Worm (Caenorhabditis elegans) whole organism, L4 larva: Measurements from ENCODE around the gene C05C10.8.

ENCODE experiments used
- D1046.2 ChIP-seq: fragments of 200-800 bp; sonication (Bioruptor generic); IDR thresholded peaks from 2 replicates; pipeline ENCODE4 v1.3.6; 2022; ENCODE audit warnings: missing genetic modification characterization, missing compliant biosample characterization
- F10B5.3 ChIP-seq: sonication (generic microtip); optimal IDR thresholded peaks from 2 replicates; lab custom pipeline; 2016; ENCODE audit warnings: mild to moderate bottlenecking, missing genetic modification characterization, missing compliant biosample characterization
- F26F4.8 ChIP-seq: fragments of 200-800 bp; sonication (Bioruptor generic); conservative IDR thresholded peaks from 2 replicates; pipeline ENCODE4 v1.3.6; 2022; ENCODE audit warnings: missing genetic modification characterization, missing compliant biosample characterization
- Y105C5A.15 ChIP-seq: fragments of 200-800 bp; sonication (Bioruptor generic); IDR thresholded peaks from 2 replicates; pipeline ENCODE4 v1.3.6; 2022; ENCODE audit warnings: missing genetic modification characterization, missing compliant biosample characterization
- Y75B8A.6 ChIP-seq: fragments of 200-800 bp; sonication (Bioruptor generic); IDR thresholded peaks from 2 replicates; pipeline ENCODE4 v1.3.6; 2022; ENCODE audit warnings: missing genetic modification reagents, missing genetic modification characterization, missing compliant biosample characterization
- aha-1 ChIP-seq: fragments of 150-350 bp; peaks from one replicate; lab custom pipeline; 2014; ENCODE audit warnings: missing biosample characterization, missing genetic modification characterization
- ceh-20 ChIP-seq: fragments of 200-800 bp; sonication (Bioruptor generic); IDR thresholded peaks from 2 replicates; pipeline ENCODE4 v1.3.6; 2022; ENCODE audit warnings: missing genetic modification reagents, missing genetic modification characterization, missing compliant biosample characterization
- ceh-32 ChIP-seq: sonication (generic microtip); optimal IDR thresholded peaks from 2 replicates; lab custom pipeline; 2016; ENCODE audit warnings: mild to moderate bottlenecking, missing genetic modification characterization, missing compliant biosample characterization; ENCODE audit not compliant: poor library complexity
- ceh-82 ChIP-seq: sonication (generic microtip); optimal IDR thresholded peaks from 2 replicates; lab custom pipeline; 2017; ENCODE audit warnings: missing biosample characterization, missing genetic modification characterization
- cey-2 ChIP-seq: sonication (generic microtip); optimal IDR thresholded peaks from 3 replicates; lab custom pipeline; 2017; ENCODE audit warnings: missing genetic modification characterization, mild to moderate bottlenecking, missing compliant biosample characterization, antibody characterized with exemption, borderline replicate concordance; ENCODE audit not compliant: insufficient read depth
- daf-16 ChIP-seq, 3 experiments: sonication (generic microtip); optimal IDR thresholded peaks; 2 replicates each; lab custom pipeline; 2016 to 2017; ENCODE audit warnings: missing genetic modification characterization in 3 of 3, missing genetic modification reagents in 3 of 3, mild to moderate bottlenecking in 2 of 3, missing compliant biosample characterization in 2 of 3, missing biosample characterization in 1 of 3, moderate library complexity in 1 of 3
- daf-19 ChIP-seq: fragments of 200-800 bp; sonication (Bioruptor generic); conservative IDR thresholded peaks from 2 replicates; pipeline ENCODE4 v1.3.6; 2022; ENCODE audit warnings: missing genetic modification characterization, missing compliant biosample characterization
- daf-8 ChIP-seq: fragments of 200-800 bp; sonication (Bioruptor generic); IDR thresholded peaks from 2 replicates; pipeline ENCODE4 v1.3.6; 2022; ENCODE audit warnings: missing genetic modification characterization, missing compliant biosample characterization
- dmd-6 ChIP-seq: fragments of 200-800 bp; sonication (Bioruptor generic); IDR thresholded peaks from 2 replicates; pipeline ENCODE4 v1.3.6; 2022; ENCODE audit warnings: missing genetic modification reagents, missing genetic modification characterization, missing compliant biosample characterization
- dmd-9 ChIP-seq: fragments of 200-800 bp; sonication (Bioruptor generic); IDR thresholded peaks from 2 replicates; pipeline ENCODE4 v1.3.6; 2022; ENCODE audit warnings: missing genetic modification reagents, missing genetic modification characterization, missing compliant biosample characterization
- dpl-1 ChIP-seq: fragments of 150-350 bp; optimal IDR thresholded peaks from 2 replicates; lab custom pipeline; 2014; ENCODE audit warnings: missing biosample characterization, missing genetic modification reagents, missing genetic modification characterization
- dve-1 ChIP-seq: sonication (generic microtip); optimal IDR thresholded peaks from 2 replicates; lab custom pipeline; 2017; ENCODE audit warnings: antibody characterized with exemption, mild to moderate bottlenecking, missing genetic modification characterization, missing compliant biosample characterization; ENCODE audit not compliant: insufficient read depth
- egl-43 ChIP-seq: fragments of 200-800 bp; sonication (Bioruptor generic); IDR thresholded peaks from 2 replicates; pipeline ENCODE4 v1.3.6; 2022; ENCODE audit warnings: missing genetic modification reagents, missing genetic modification characterization, missing compliant biosample characterization
- fkh-10 ChIP-seq: fragments of 150-350 bp; optimal IDR thresholded peaks from 2 replicates; lab custom pipeline; 2014; ENCODE audit warnings: missing biosample characterization, missing genetic modification reagents, missing genetic modification characterization
- fos-1 ChIP-seq: fragments of 150-350 bp; optimal IDR thresholded peaks from 2 replicates; lab custom pipeline; 2014; ENCODE audit warnings: missing biosample characterization, missing genetic modification characterization
- gei-8 ChIP-seq: fragments of 200-800 bp; sonication (Bioruptor generic); optimal IDR thresholded peaks from 2 replicates; lab custom pipeline; 2018; ENCODE audit warnings: mild to moderate bottlenecking, missing genetic modification characterization, missing compliant biosample characterization
- hif-1 ChIP-seq, 2 experiments: sonication (generic microtip); optimal IDR thresholded peaks; 2 replicates each; lab custom pipeline; 2016 to 2017; ENCODE audit warnings: missing compliant biosample characterization in 2 of 2, missing genetic modification characterization in 2 of 2, missing genetic modification reagents in 2 of 2, missing genotype in 2 of 2, mild to moderate bottlenecking in 1 of 2
- hlh-11 ChIP-seq: fragments of 200-800 bp; sonication (Bioruptor generic); optimal IDR thresholded peaks from 2 replicates; lab custom pipeline; 2018; ENCODE audit warnings: mild to moderate bottlenecking, missing genetic modification characterization, missing compliant biosample characterization
- hlh-30 ChIP-seq: sonication (generic microtip); optimal IDR thresholded peaks from 2 replicates; lab custom pipeline; 2017; ENCODE audit warnings: antibody characterized with exemption, mild to moderate bottlenecking, missing genetic modification characterization, missing compliant biosample characterization; ENCODE audit not compliant: insufficient read depth
- hmg-1.1 ChIP-seq: fragments of 200-800 bp; sonication (Bioruptor generic); IDR thresholded peaks from 2 replicates; pipeline ENCODE4 v1.3.6; 2022; ENCODE audit warnings: missing genetic modification reagents, missing genetic modification characterization, missing compliant biosample characterization
- lin-1 ChIP-seq: fragments of 200-800 bp; sonication (Bioruptor generic); IDR thresholded peaks from 2 replicates; pipeline ENCODE4 v1.3.6; 2022; ENCODE audit warnings: missing genetic modification reagents, missing genetic modification characterization, missing compliant biosample characterization
- lin-38 ChIP-seq: fragments of 200-800 bp; sonication (Bioruptor generic); IDR thresholded peaks from 2 replicates; pipeline ENCODE4 v1.3.6; 2022; ENCODE audit warnings: missing genetic modification reagents, missing genetic modification characterization, missing compliant biosample characterization
- madf-9 ChIP-seq: fragments of 200-800 bp; sonication (Bioruptor generic); conservative IDR thresholded peaks from 2 replicates; pipeline ENCODE4 v1.3.6; 2022; ENCODE audit warnings: missing genetic modification reagents, missing genetic modification characterization, missing compliant biosample characterization
- mdt-29 ChIP-seq: fragments of 200-800 bp; sonication (Bioruptor generic); IDR thresholded peaks from 2 replicates; pipeline ENCODE4 v1.3.6; 2022; ENCODE audit warnings: missing genetic modification reagents, missing genetic modification characterization, missing compliant biosample characterization
- mep-1 ChIP-seq: fragments of 150-350 bp; sonication (generic microtip); optimal IDR thresholded peaks from 3 replicates; lab custom pipeline; 2014; ENCODE audit warnings: missing biosample characterization, missing genetic modification characterization
- mes-2 ChIP-seq: sonication (generic microtip); optimal IDR thresholded peaks from 2 replicates; lab custom pipeline; 2016; ENCODE audit warnings: missing genotype, mild to moderate bottlenecking, missing genetic modification characterization, missing compliant biosample characterization; ENCODE audit not compliant: poor library complexity, severe bottlenecking
- nhr-10 ChIP-seq: fragments of 150-350 bp; optimal IDR thresholded peaks from 2 replicates; lab custom pipeline; 2014; ENCODE audit warnings: missing biosample characterization, missing genetic modification characterization
- nhr-102 ChIP-seq: sonication (generic microtip); optimal IDR thresholded peaks from 2 replicates; lab custom pipeline; 2016; ENCODE audit warnings: mild to moderate bottlenecking, missing genetic modification characterization, moderate library complexity, missing compliant biosample characterization
- nhr-11 ChIP-seq: fragments of 150-350 bp; optimal IDR thresholded peaks from 2 replicates; lab custom pipeline; 2014; ENCODE audit warnings: missing biosample characterization, missing genetic modification characterization
- nhr-6 ChIP-seq: fragments of 150-350 bp; optimal IDR thresholded peaks from 2 replicates; lab custom pipeline; 2014; ENCODE audit warnings: missing biosample characterization, missing genetic modification characterization
- nhr-76 ChIP-seq: fragments of 150-350 bp; optimal IDR thresholded peaks from 2 replicates; lab custom pipeline; 2014; ENCODE audit warnings: missing biosample characterization, missing genetic modification characterization
- php-3 ChIP-seq: fragments of 200-800 bp; sonication (Bioruptor generic); IDR thresholded peaks from 2 replicates; pipeline ENCODE4 v1.3.6; 2022; ENCODE audit warnings: missing genetic modification reagents, missing genetic modification characterization, missing compliant biosample characterization
- pqm-1 ChIP-seq: sonication (generic microtip); optimal IDR thresholded peaks from 2 replicates; lab custom pipeline; 2017; ENCODE audit warnings: missing biosample characterization, missing genetic modification characterization
- skn-1 ChIP-seq: fragments of 150-350 bp; optimal IDR thresholded peaks from 2 replicates; lab custom pipeline; 2014; ENCODE audit warnings: missing biosample characterization, missing genetic modification characterization
- snpc-1.2 ChIP-seq: fragments of 200-800 bp; sonication (Bioruptor generic); IDR thresholded peaks from 2 replicates; pipeline ENCODE4 v1.3.6; 2022; ENCODE audit warnings: missing genetic modification reagents, missing genetic modification characterization, missing compliant biosample characterization
- vab-7 ChIP-seq: fragments of 200-800 bp; sonication (Bioruptor generic); IDR thresholded peaks from 2 replicates; pipeline ENCODE4 v1.3.6; 2022; ENCODE audit warnings: missing genetic modification reagents, missing genetic modification characterization, missing compliant biosample characterization
- zfp-3 ChIP-seq: fragments of 200-800 bp; sonication (Bioruptor generic); conservative IDR thresholded peaks from 2 replicates; pipeline ENCODE4 v1.3.6; 2022; ENCODE audit warnings: missing genetic modification reagents, missing genetic modification characterization, missing compliant biosample characterization
- zip-11 ChIP-seq: fragments of 200-800 bp; sonication (Bioruptor generic); IDR thresholded peaks from 2 replicates; pipeline ENCODE4 v1.3.6; 2022; ENCODE audit warnings: missing genetic modification characterization, missing compliant biosample characterization
- zip-2 ChIP-seq: fragments of 150-350 bp; optimal IDR thresholded peaks from 2 replicates; lab custom pipeline; 2014; ENCODE audit warnings: missing biosample characterization, missing genetic modification characterization
- ztf-11 ChIP-seq: fragments of 150-350 bp; optimal IDR thresholded peaks from 2 replicates; lab custom pipeline; 2014; ENCODE audit warnings: missing biosample characterization, missing genetic modification characterization
- ztf-7 ChIP-seq: fragments of 150-350 bp; optimal IDR thresholded peaks from 2 replicates; lab custom pipeline; 2014; ENCODE audit warnings: missing biosample characterization, missing genetic modification characterization

The C05C10.8 gene

ce11 chrII:9933947-9934383, 16.2 kb upstream of the C05C10.8 start (continued):
- peak in 1 of 2 experiments; percentile 65 for TF ChIP-seq daf-16 (GFP tag; optimal IDR thresholded peaks at IDR 0.05; lab: Kevin White, UChicago)
- peak; percentile 50 for TF ChIP-seq daf-16 (tag; optimal IDR thresholded peaks at IDR 0.05; lab: Kevin White, UChicago)
- peak; percentile 17 for TF ChIP-seq mes-2 (tag; lab: Kevin White, UChicago)
- TF ChIP-seq lin-1 (GFP tag; lab: Robert Waterston, UW), result peak; percentile 21; the same call in 1 of the 2 replicates

- TF ChIP-seq pqm-1 (tag; lab: Kevin White, UChicago) (peak; percentile 6), gei-8 (GFP tag; lab: Kevin White, UChicago) (no peak), ceh-82 (no peak), dmd-6 (GFP tag; lab: Robert Waterston, UW) (peak; percentile 27; the same call in 1 of the 2 replicates), hlh-11 (peak; percentile 10), ceh-32 (no peak), dve-1 (tag; lab: Kevin White, UChicago) (peak; percentile 76), php-3 (peak; percentile 90), nhr-6 (tag; lab: Kevin White, UChicago) (no peak), daf-16 (GFP tag; optimal IDR thresholded peaks at IDR 0.05; lab: Kevin White, UChicago) (no peak), daf-16 (tag; optimal IDR thresholded peaks at IDR 0.05; lab: Kevin White, UChicago) (peak; percentile 88)
Measured at ce11 chrII:9931476-9931875, 13.7 kb upstream of the C05C10.8 start, which contains the start of gene pho-11. Gene pho-11, plus strand, starts transcription at chrII:9931849.

- TF ChIP-seq F26F4.8 (no peak), dve-1 (tag; lab: Kevin White, UChicago) (peak; percentile 14), dpl-1 (GFP tag; lab: Kevin White, UChicago) (peak; percentile 22), nhr-102 (tag; lab: Kevin White, UChicago) (no peak), hlh-30 (tag; lab: Kevin White, UChicago) (peak; percentile 57), hlh-11 (no peak), hif-1 (tag; optimal IDR thresholded peaks at IDR 0.05; lab: Kevin White, UChicago) (peak in 1 of 2 experiments; percentile 80), ceh-20 (GFP tag; lab: Robert Waterston, UW) (0 out of 2 replicates have a peak, but pooled peaks have one; percentile 52), mep-1 (tag; lab: Kevin White, UChicago) (peak; percentile 21), madf-9 (GFP tag; lab: Robert Waterston, UW) (no peak), hmg-1.1 (peak; percentile 44), daf-19 (GFP tag; lab: Robert Waterston, UW) (no peak), ztf-7 (no peak), dmd-9 (GFP tag; lab: Robert Waterston, UW) (no peak), mes-2 (tag; lab: Kevin White, UChicago) (peak; percentile 87), vab-7 (GFP tag; lab: Robert Waterston, UW) (no peak), zip-2 (tag; lab: Kevin White, UChicago) (no peak), fos-1 (tag; lab: Kevin White, UChicago) (no peak), nhr-76 (tag; lab: Kevin White, UChicago) (no peak), nhr-11 (tag; lab: Kevin White, UChicago) (peak; percentile 12), F10B5.3 (tag; lab: Kevin White, UChicago) (no peak), aha-1 (tag; lab: Kevin White, UChicago) (peak; percentile 52), Y105C5A.15 (no peak), cey-2 (tag; lab: Kevin White, UChicago) (no peak), lin-38 (peak; percentile 38), zip-11 (GFP tag; lab: Robert Waterston, UW) (no peak), mdt-29 (GFP tag; lab: Robert Waterston, UW) (no peak), Y75B8A.6 (GFP tag; lab: Robert Waterston, UW) (no peak), skn-1 (tag; lab: Kevin White, UChicago) (no peak), egl-43 (GFP tag; lab: Robert Waterston, UW) (no peak), daf-8 (GFP tag; lab: Robert Waterston, UW) (no peak), snpc-1.2 (no peak), fkh-10 (GFP tag; lab: Kevin White, UChicago) (no peak), nhr-10 (no peak), ztf-11 (tag; lab: Kevin White, UChicago) (no peak), D1046.2 (GFP tag; lab: Robert Waterston, UW) (no peak), zfp-3 (GFP tag; lab: Robert Waterston, UW) (no peak)
Measured at ce11 chrII:9931012-9931411, 13.2 kb upstream of the C05C10.8 start.
